Worm (Caenorhabditis elegans): ENCODE results near the gene slc-25A18.2.

DNA sequence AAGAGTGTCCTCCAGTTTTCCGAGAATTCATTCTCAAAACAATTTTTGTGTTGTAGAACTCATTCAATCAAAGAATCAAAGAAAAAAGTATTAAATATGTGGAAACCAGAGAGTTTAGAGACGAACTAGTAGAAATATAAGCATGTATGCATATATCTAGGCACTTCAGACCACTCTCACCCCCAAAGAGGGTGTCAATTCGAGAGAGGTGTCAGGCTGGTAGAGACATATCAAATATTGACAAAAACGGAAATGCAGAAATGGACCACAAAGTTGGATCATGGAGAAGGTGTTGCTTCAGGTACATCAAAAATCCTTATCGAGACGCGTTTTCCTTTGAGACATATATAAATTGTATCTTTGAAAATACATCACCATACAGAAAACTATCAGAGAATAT, 48.9 kb downstream of the slc-25A18.2 start:
- TF ChIP-seq elt-4 (tag; optimal IDR thresholded peaks at IDR 0.05): no peak
- TF ChIP-seq ama-1 (optimal IDR thresholded peaks at IDR 0.05): no peak
- TF ChIP-seq nhr-11 (tag; optimal IDR thresholded peaks at IDR 0.05): no peak
- TF ChIP-seq Y22D7AL.16 (tag; optimal IDR thresholded peaks at IDR 0.05): no peak
- no peak for TF ChIP-seq nfya-1 (tag; optimal IDR thresholded peaks at IDR 0.05)
- TF ChIP-seq fkh-10 (GFP tag; optimal IDR thresholded peaks at IDR 0.05): no peak
- TF ChIP-seq K02D7.2 (tag; optimal IDR thresholded peaks at IDR 0.05): no peak
- no peak for TF ChIP-seq ceh-9 (tag; optimal IDR thresholded peaks at IDR 0.05)
- no peak for TF ChIP-seq rnt-1 (tag; optimal IDR thresholded peaks at IDR 0.05)
- no peak for TF ChIP-seq hlh-15 (tag; optimal IDR thresholded peaks at IDR 0.05)
